Worm (Caenorhabditis elegans): ENCODE results near the gene C49A9.1.

The C49A9.1 gene

DNA sequence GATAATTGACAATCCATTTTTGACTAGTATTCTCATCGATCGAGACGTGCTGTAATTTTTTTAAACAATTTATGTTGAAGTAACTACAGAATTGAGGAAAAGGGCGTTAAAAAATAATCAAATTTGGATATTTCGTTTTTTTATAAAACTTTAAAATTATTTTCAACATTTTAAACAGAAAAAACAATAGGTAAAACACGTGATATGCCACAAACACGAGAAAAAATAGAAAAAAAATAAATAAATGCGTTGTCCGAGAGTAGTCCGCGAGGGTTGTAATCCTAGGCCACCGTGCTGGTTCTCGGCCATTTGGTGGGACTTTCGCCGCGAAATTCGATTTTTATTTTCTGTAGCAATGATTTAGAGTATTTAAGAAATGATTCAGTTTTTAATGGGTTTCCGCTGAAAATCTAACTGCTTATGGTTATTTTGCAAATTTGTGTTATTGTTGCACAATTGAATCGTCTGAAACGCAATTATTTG is 21.7 kb upstream of the C49A9.1 start, which contains the start of gene C49A9.10 (continued):
- TF ChIP-seq C06A6.2 (GFP tag; conservative IDR thresholded peaks at IDR 0.05) (peak; percentile 39; the same call in 1 of the 2 replicates), sptf-2 (GFP tag; optimal IDR thresholded peaks at IDR 0.05) (no peak), let-607 (tag; optimal IDR thresholded peaks at IDR 0.05) (peak in 1 of 2 experiments; percentile 70)

DNA sequence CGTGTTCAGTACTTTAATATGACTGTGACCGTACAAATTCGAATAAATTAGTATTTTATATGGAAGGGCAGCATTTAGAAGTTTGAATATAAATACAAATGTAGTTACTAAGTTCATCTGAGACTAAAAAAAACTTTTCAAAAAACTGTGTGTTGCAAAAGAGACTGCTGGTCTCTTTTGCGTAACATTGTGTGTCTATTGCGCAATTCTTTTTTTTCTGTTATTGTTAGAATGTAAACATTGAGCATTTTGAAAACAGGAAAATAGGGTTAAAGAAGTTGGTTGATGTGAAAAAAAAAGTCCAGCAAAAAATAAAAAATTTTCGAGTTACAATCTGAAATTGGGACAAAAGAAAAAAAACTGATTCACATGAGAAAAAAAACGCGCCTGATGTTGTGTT is 18.7 kb upstream of the C49A9.1 start:
- TF ChIP-seq cebp-1 (GFP tag; IDR thresholded peaks at IDR 0.05) (no peak), cebp-1 (tag; optimal IDR thresholded peaks at IDR 0.05) (peak; percentile 1), sptf-2 (GFP tag; optimal IDR thresholded peaks at IDR 0.05) (no peak)

DNA sequence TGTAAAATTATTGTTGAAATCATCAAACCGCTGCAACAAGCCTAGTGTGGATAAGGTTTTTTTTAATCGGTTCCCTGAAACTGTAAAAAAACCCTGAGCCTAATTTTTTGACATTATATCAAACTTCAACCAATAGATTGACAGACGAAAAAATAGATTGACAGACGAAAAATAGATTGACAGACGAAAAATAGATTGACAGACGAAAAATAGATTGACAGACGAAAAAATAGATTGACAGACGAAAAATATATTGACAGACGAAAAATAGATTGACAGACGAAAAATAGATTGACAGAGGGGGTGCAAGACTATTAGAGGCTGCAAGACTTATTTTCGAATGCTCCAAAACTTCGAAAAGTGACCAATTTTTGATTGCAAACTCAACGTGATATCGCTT is 18.0 kb upstream of the C49A9.1 start:
- TF ChIP-seq Y53F4B.3 (GFP tag; IDR thresholded peaks at IDR 0.05) (peak; percentile 96; the same call in 1 of the 2 replicates), egrh-3 (GFP tag; IDR thresholded peaks at IDR 0.05) (peak; percentile 33; the same call in 1 of the 2 replicates), Y53G8AR.9 (GFP tag; conservative IDR thresholded peaks at IDR 0.05) (0 out of 2 replicates have a peak, but pooled peaks have one; percentile 16), madf-3 (GFP tag; IDR thresholded peaks at IDR 0.05) (peak; percentile 70; the same call in 1 of the 2 replicates)

DNA sequence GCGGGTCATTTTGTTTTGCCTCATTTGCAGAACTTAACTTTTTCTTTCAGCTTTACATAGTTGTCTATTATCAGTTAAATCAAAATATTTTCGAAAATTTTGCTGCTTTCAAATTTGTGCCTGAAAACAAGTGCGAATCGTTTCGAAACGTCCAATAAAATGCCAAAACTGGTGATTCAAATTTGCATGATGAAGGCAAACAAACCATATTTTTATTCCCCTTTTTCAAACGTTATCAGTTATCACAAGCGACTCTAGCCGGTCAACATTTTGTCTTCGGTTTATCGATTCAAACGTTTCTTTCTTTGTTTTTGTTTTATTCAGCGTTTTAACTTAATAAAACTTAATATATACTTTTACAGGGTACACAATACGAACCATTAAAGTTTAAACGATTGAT is 17.4 kb upstream of the C49A9.1 start, which contains the start of the genes ugt-24 and C49A9.6:
TSS of gene ugt-24 (minus strand) at position 147 of the 400 bp plus-strand sequence.
TSS of gene C49A9.6 (plus strand) at position 363 of the 400 bp plus-strand sequence.
- peak; percentile 69 for TF ChIP-seq nhr-80 (tag; optimal IDR thresholded peaks at IDR 0.05)
- TF ChIP-seq madf-3 (GFP tag; IDR thresholded peaks at IDR 0.05) = no peak
- TF ChIP-seq cebp-1 (GFP tag; IDR thresholded peaks at IDR 0.05) = no peak
- TF ChIP-seq cebp-1 (tag; optimal IDR thresholded peaks at IDR 0.05) = peak; percentile 6

DNA sequence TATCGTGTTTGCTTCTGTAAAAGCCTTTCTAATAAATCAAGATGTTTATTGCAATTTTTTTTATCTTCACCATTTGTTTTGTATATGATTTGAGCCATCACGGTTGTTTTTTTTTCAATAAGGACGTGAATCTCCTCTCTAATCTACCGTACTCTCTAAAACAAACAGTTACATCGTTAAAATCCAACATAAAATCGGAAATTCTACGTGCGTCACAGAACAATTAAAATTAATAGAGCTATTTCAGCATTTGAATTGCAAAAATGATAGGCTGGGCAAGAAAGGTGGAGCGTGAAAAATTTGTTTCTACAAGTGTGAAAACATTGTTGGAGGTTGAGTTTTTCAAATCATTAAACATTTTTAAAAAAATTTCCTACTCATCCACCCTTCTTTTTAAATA is 14.6 kb upstream of the C49A9.1 start, which contains the start of gene C49A9.5:
TSS of gene C49A9.5 (plus strand) at position 271 of the 400 bp plus-strand sequence.
- no peak for TF ChIP-seq ceh-27 (GFP tag; optimal IDR thresholded peaks at IDR 0.05)
- TF ChIP-seq sea-2 (GFP tag; IDR thresholded peaks at IDR 0.05) = no peak
- TF ChIP-seq rcor-1 (GFP tag; IDR thresholded peaks at IDR 0.05) = no peak
- TF ChIP-seq ets-4 (GFP tag; optimal IDR thresholded peaks at IDR 0.05) = no peak
- no peak for TF ChIP-seq hmg-1.2 (GFP tag; IDR thresholded peaks at IDR 0.05)
- no peak for TF ChIP-seq F52B5.7 (tag; optimal IDR thresholded peaks at IDR 0.05)
- no peak for TF ChIP-seq bed-1 (GFP tag; IDR thresholded peaks at IDR 0.05)
- TF ChIP-seq zim-3 (tag; optimal IDR thresholded peaks at IDR 0.05) = no peak
- no peak for TF ChIP-seq aptf-3 (GFP tag; IDR thresholded peaks at IDR 0.05)
- TF ChIP-seq sdz-38 (tag; optimal IDR thresholded peaks at IDR 0.05) = no peak
- no peak for TF ChIP-seq snpc-4 (GFP tag; optimal IDR thresholded peaks at IDR 0.05)
- no peak for TF ChIP-seq snpc-4 (tag; optimal IDR thresholded peaks at IDR 0.05)
- TF ChIP-seq nfya-1 (tag; optimal IDR thresholded peaks at IDR 0.05; ENCODE audit: borderline replicate concordance, insufficient read depth) = no peak
- TF ChIP-seq lin-54 (GFP tag; optimal IDR thresholded peaks at IDR 0.05) = no peak

DNA sequence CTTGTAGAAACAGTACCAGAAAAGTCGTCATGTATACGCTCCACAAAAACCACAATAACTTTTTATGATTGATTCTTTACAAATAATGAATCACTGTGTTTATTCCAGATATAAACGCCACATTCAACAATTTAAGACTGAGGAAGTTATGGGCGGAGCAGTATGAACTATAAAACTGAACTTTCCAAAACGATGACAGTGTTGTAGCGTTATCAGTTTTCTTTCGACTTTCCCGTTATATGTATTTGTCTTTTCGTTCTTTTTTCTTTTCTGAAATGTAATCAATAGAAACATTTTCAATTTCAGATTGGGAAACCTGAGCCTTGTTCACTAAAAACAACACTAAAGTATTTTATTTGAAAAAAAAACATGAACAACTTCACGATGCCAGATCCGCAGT is 10.9 kb upstream of the C49A9.1 start, which contains the start of gene C49A9.9:
TSS of gene C49A9.9 (plus strand) at position 307 of the 400 bp plus-strand sequence.
- TF ChIP-seq nhr-80 (tag; optimal IDR thresholded peaks at IDR 0.05) (peak; percentile 40), attf-3 (GFP tag; conservative IDR thresholded peaks at IDR 0.05) (no peak)

DNA sequence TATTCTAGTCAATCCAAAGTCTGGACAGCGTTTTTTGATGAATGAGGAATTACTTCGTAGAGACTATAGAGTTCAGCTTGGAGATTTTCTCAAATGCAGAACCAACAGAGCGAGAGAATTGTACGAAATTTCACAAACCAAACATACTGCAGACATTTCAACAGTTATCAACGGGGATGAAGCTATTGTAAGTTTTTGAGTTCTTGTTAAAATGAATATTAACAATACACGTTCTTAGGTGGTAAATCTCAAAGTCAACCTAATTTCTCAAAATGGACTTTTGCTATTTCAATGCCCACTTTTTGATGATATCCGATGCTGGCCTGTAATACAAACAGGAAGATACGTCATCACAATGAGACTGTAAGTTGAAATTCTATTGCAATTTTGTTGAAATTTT is 10.5 kb upstream of the C49A9.1 start:
- TF ChIP-seq nfya-1 (tag; optimal IDR thresholded peaks at IDR 0.05; ENCODE audit: borderline replicate concordance, insufficient read depth) = no peak
- no peak for TF ChIP-seq B0261.1 (tag; optimal IDR thresholded peaks at IDR 0.05)
- TF ChIP-seq K11D2.4 (GFP tag; IDR thresholded peaks at IDR 0.05) = no peak
- no peak for TF ChIP-seq dox-1 (GFP tag; IDR thresholded peaks at IDR 0.05)
- TF ChIP-seq dpl-1 (GFP tag; optimal IDR thresholded peaks at IDR 0.05) = no peak
- TF ChIP-seq madf-6 (GFP tag; IDR thresholded peaks at IDR 0.05) = no peak
- TF ChIP-seq lin-26 (GFP tag; IDR thresholded peaks at IDR 0.05) = no peak
- TF ChIP-seq die-1 (tag; optimal IDR thresholded peaks at IDR 0.05) = no peak
- TF ChIP-seq K12H6.12 (tag; optimal IDR thresholded peaks at IDR 0.05) = no peak
- no peak for TF ChIP-seq nhr-179 (tag; optimal IDR thresholded peaks at IDR 0.05)
- TF ChIP-seq F57C9.4 (tag; optimal IDR thresholded peaks at IDR 0.05) = no peak
- TF ChIP-seq Y67H2A.10 (GFP tag; conservative IDR thresholded peaks at IDR 0.05) = no peak
- TF ChIP-seq ztf-26 (tag; optimal IDR thresholded peaks at IDR 0.05) = no peak
